Fruit fly (Drosophila melanogaster): ENCODE measurements around the gene CG3719.

The CG3719 gene

dm6 chrX:1375265-1375958, 4.9 kb downstream of the CG3719 start, which contains the start of gene AMPKalpha (continued):
- TF ChIP-seq CG10959 (GFP tag; IDR thresholded peaks at IDR 0.05) (no peak), scrt (GFP tag; optimal IDR thresholded peaks at IDR 0.05) (no peak), corto (GFP tag; optimal IDR thresholded peaks at IDR 0.05) (no peak), Sry-β (GFP tag; optimal IDR thresholded peaks at IDR 0.05) (no peak), Fer1 (GFP tag; optimal IDR thresholded peaks at IDR 0.05) (peak; percentile 44), Pdp1 (GFP tag; optimal IDR thresholded peaks at IDR 0.05) (peak in 1 of 2 experiments; percentile 38), CG14710 (tag; optimal IDR thresholded peaks at IDR 0.05) (peak; percentile 25), CG6854 (GFP tag; optimal IDR thresholded peaks at IDR 0.05) (no peak), phol (tag; optimal IDR thresholded peaks at IDR 0.05) (no peak), CG12659 (GFP tag; optimal IDR thresholded peaks at IDR 0.05) (peak; percentile 7), Gug (GFP tag; IDR thresholded peaks at IDR 0.05) (no peak), Opbp (GFP tag; IDR thresholded peaks at IDR 0.05; ENCODE audit: partially characterized antibody) (peak; percentile 56; the same call in 2 of the 3 replicates), Scr (GFP tag; IDR thresholded peaks at IDR 0.05; ENCODE audit: partially characterized antibody) (peak; percentile 27; the same call in 1 of the 2 replicates), CG1832 (GFP tag; optimal IDR thresholded peaks at IDR 0.05) (peak; percentile 81), CG15514 (GFP tag; optimal IDR thresholded peaks at IDR 0.05) (peak; percentile 91), Dll (GFP tag; IDR thresholded peaks at IDR 0.05; ENCODE audit: partially characterized antibody) (peak; percentile 38; the same call in 1 of the 4 replicates), CG9797 (GFP tag; optimal IDR thresholded peaks at IDR 0.05) (peak; percentile 0), stwl (tag; optimal IDR thresholded peaks at IDR 0.05) (peak; percentile 29), BEAF-32 (GFP tag; optimal IDR thresholded peaks at IDR 0.05) (peak; percentile 58), amos (GFP tag; IDR thresholded peaks at IDR 0.05; ENCODE audit: partially characterized antibody) (peak; percentile 43; the same call in 1 of the 2 replicates), Hand (GFP tag; optimal IDR thresholded peaks at IDR 0.05) (no peak), CG9932 (GFP tag; IDR thresholded peaks at IDR 0.05) (no peak), CG3726 (GFP tag; IDR thresholded peaks at IDR 0.05) (no peak)

dm6 chrX:1372667-1373066, 7.6 kb downstream of the CG3719 start:
- no peak for TF ChIP-seq CG4424 (GFP tag; optimal IDR thresholded peaks at IDR 0.05)
- no peak for TF ChIP-seq otp (GFP tag; IDR thresholded peaks at IDR 0.05)
- TF ChIP-seq CG9932 (GFP tag; IDR thresholded peaks at IDR 0.05) = no peak
- peak; percentile 54 for TF ChIP-seq CG4360 (GFP tag; IDR thresholded peaks at IDR 0.05)
- no peak for TF ChIP-seq ap (GFP tag; IDR thresholded peaks at IDR 0.05)
- TF ChIP-seq D (optimal IDR thresholded peaks at IDR 0.05) = no peak
- TF ChIP-seq D (GFP tag; optimal IDR thresholded peaks at IDR 0.05) = no peak
- TF ChIP-seq gcm (GFP tag; optimal IDR thresholded peaks at IDR 0.05) = peak; percentile 70
- no peak for TF ChIP-seq CG17361 (GFP tag; IDR thresholded peaks at IDR 0.05)
- no peak for TF ChIP-seq Dip2 (GFP tag; IDR thresholded peaks at IDR 0.05)
- TF ChIP-seq Dp (GFP tag; optimal IDR thresholded peaks at IDR 0.05) = no peak
- no peak for TF ChIP-seq gce (GFP tag; IDR thresholded peaks at IDR 0.05)
- TF ChIP-seq lab (GFP tag; optimal IDR thresholded peaks at IDR 0.05) = no peak
- TF ChIP-seq Ets97D (GFP tag; optimal IDR thresholded peaks at IDR 0.05) = no peak
- TF ChIP-seq bbx (GFP tag; IDR thresholded peaks at IDR 0.05; ENCODE audit: partially characterized antibody) = no peak
- TF ChIP-seq CG13287 (GFP tag; IDR thresholded peaks at IDR 0.05; ENCODE audit: partially characterized antibody) = no peak

All from whole organism, embryonic.